Worm (Caenorhabditis elegans): Measurements from ENCODE around the gene irld-3.

irld-3 gene

DNA sequence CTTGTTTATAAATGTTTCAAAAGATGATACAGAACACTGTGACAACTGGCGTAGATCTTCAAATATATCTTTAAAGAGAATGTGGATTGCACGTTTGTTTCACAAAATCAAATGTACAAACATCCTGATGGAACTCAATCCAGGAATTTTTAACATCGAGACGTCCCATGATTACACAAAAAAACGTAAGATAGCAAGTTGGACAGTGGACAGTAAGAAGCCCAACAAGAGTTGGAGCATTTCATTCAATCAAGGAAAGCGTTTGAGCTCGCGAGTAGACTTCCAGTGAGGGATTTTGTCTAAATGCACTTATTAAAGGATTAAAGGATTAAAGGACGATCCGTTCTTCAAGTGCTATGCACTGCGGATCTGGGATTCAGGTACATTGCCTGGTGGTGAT, 20.9 kb upstream of the irld-3 start, which contains the start of gene C36C5.12:
TSS of gene C36C5.12 (minus strand) at position 101 of the 400 bp plus-strand sequence.
- TF ChIP-seq ztf-11 (tag; optimal IDR thresholded peaks at IDR 0.05) = no peak
- no peak for TF ChIP-seq nhr-12 (tag; optimal IDR thresholded peaks at IDR 0.05)
- TF ChIP-seq bed-3 (GFP tag; optimal IDR thresholded peaks at IDR 0.05) = no peak
- TF ChIP-seq elt-3 (tag; optimal IDR thresholded peaks at IDR 0.05) = no peak

DNA sequence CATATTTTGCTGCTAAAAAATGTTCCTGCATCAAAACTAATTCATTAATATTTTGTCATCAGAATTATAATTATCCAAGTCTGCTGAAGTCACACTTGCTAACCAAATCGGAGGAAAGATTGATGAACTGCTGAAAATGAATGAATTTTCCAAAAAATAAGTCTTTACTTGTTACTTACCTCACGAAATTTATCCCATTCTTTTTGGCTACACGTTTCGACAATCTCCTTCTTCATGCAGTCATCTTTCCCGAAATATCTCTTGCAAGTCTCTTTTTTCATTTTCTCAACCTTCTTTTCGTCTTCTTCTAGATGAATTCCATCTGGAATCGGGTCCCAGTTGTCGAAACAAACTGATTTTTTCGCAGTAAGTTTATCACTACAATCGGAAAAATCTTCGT, 20.0 kb upstream of the irld-3 start:
- TF ChIP-seq ceh-43 (GFP tag; optimal IDR thresholded peaks at IDR 0.05) = no peak
- TF ChIP-seq ham-2 (GFP tag; optimal IDR thresholded peaks at IDR 0.05) = no peak
- no peak for TF ChIP-seq sptf-1 (tag; optimal IDR thresholded peaks at IDR 0.05)

DNA sequence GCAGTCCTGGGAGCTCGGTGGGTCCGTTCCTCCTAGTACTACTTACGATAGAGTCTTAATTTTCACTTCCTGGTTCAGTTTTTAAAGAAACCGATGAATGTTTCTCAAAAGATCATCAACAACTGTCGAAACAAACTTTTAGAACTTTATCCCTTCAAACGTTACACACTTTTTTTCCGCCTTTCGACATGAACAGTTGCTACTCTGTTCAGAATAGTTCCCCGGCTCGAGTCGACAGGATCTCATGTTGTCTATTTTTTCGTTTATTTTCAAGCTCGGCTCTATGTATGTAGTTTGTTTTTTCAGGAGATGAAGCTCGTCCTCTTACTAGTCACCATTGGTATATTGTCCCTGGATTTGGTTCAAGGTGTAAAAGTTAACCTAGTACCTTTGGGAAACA, 18.4 kb upstream of the irld-3 start, which contains the start of gene exh-1:
TSS of gene exh-1 (plus strand) at position 301 of the 400 bp plus-strand sequence.
- TF ChIP-seq nhr-12 (tag; optimal IDR thresholded peaks at IDR 0.05) = no peak
- TF ChIP-seq tbx-8 (GFP tag; optimal IDR thresholded peaks at IDR 0.05) = no peak
- no peak for TF ChIP-seq nhr-28 (tag; optimal IDR thresholded peaks at IDR 0.05)
- no peak for TF ChIP-seq mab-5 (tag; optimal IDR thresholded peaks at IDR 0.05)
- TF ChIP-seq mep-1 (tag; optimal IDR thresholded peaks at IDR 0.05) = no peak
- no peak for TF ChIP-seq snpc-4 (tag; optimal IDR thresholded peaks at IDR 0.05)
- TF ChIP-seq unc-39 (tag; optimal IDR thresholded peaks at IDR 0.05) = no peak
- no peak for TF ChIP-seq flh-1 (GFP tag; optimal IDR thresholded peaks at IDR 0.05)
- TF ChIP-seq mls-2 (tag; optimal IDR thresholded peaks at IDR 0.05) = no peak
- no peak for TF ChIP-seq ceh-83 (GFP tag; optimal IDR thresholded peaks at IDR 0.05)
- no peak for TF ChIP-seq lsy-2 (tag; optimal IDR thresholded peaks at IDR 0.05)
- TF ChIP-seq sptf-1 (tag; optimal IDR thresholded peaks at IDR 0.05) = no peak
- no peak for TF ChIP-seq zip-8 (tag; optimal IDR thresholded peaks at IDR 0.05)
- TF ChIP-seq cnd-1 (tag; optimal IDR thresholded peaks at IDR 0.05) = no peak
- no peak for TF ChIP-seq ceh-43 (GFP tag; optimal IDR thresholded peaks at IDR 0.05)

DNA sequence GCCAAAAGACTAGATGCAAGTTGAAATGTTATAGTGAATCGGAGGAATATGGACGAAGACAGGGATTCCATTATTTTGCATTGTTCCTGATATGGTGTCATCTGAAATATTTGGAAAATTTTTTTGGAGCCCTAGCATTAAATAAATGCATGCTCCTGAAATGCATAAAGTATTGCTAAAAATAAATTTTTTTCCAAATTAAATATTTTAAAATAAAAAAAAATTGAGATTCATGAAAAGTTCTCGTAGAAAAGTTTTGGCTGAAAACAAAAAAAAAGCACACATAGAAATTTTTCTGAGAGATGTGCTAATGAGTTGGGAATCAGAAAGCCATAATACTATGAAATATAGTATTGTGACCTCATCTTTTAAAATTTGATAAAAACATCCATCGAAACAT, 16.7 kb upstream of the irld-3 start, which contains the start of gene srab-7:
TSS of gene srab-7 (minus strand) at position 101 of the 400 bp plus-strand sequence.
- no peak for TF ChIP-seq sem-2 (GFP tag; optimal IDR thresholded peaks at IDR 0.05)
- TF ChIP-seq ces-1 (GFP tag; optimal IDR thresholded peaks at IDR 0.05) = no peak
- no peak for TF ChIP-seq nhr-2 (tag; optimal IDR thresholded peaks at IDR 0.05)
- no peak for TF ChIP-seq ceh-83 (GFP tag; optimal IDR thresholded peaks at IDR 0.05)
- TF ChIP-seq nhr-237 (tag; optimal IDR thresholded peaks at IDR 0.05) = no peak
- no peak for TF ChIP-seq elt-1 (tag; optimal IDR thresholded peaks at IDR 0.05; ENCODE audit: borderline replicate concordance, insufficient read depth)
- no peak for TF ChIP-seq nhr-76 (tag; optimal IDR thresholded peaks at IDR 0.05)

DNA sequence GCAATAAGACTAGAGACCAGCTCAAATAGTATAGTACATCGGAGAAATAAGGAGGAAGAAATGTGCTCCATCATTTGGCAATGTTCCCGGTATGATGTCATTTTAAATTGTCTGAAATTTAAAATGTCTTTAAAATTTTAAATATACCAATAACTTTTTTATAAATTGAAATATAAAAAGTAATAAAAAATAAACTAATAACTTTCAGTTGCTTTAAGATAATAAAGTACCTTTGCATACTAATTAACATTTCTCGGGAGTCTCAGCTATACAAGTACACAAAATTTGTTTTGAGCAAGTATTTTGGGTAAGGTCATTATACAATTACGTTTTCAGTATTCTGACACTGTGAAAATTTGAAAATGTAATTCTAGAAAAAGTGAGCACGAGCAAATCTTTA, 13.5 kb upstream of the irld-3 start, which contains the start of gene srab-6:
TSS of gene srab-6 (minus strand) at position 101 of the 400 bp plus-strand sequence.
- no peak for TF ChIP-seq bed-3 (GFP tag; optimal IDR thresholded peaks at IDR 0.05)
- no peak for TF ChIP-seq snpc-4 (tag; optimal IDR thresholded peaks at IDR 0.05)
- TF ChIP-seq lsy-2 (tag; optimal IDR thresholded peaks at IDR 0.05) = no peak
- TF ChIP-seq mep-1 (tag; optimal IDR thresholded peaks at IDR 0.05) = no peak
- no peak for TF ChIP-seq drap-1 (GFP tag; optimal IDR thresholded peaks at IDR 0.05)
- no peak for TF ChIP-seq nhr-28 (tag; optimal IDR thresholded peaks at IDR 0.05)
- TF ChIP-seq lin-13 (tag; optimal IDR thresholded peaks at IDR 0.05) = no peak
- TF ChIP-seq elt-1 (tag; optimal IDR thresholded peaks at IDR 0.05; ENCODE audit: borderline replicate concordance, insufficient read depth) = no peak
- no peak for TF ChIP-seq lin-32 (GFP tag; optimal IDR thresholded peaks at IDR 0.05)
- TF ChIP-seq sem-2 (GFP tag; optimal IDR thresholded peaks at IDR 0.05) = no peak
- TF ChIP-seq ceh-39 (tag; optimal IDR thresholded peaks at IDR 0.05) = no peak
- TF ChIP-seq ceh-43 (GFP tag; optimal IDR thresholded peaks at IDR 0.05) = no peak
- no peak for TF ChIP-seq pha-4 (tag; optimal IDR thresholded peaks at IDR 0.05)
- TF ChIP-seq ham-2 (GFP tag; optimal IDR thresholded peaks at IDR 0.05) = no peak
- no peak for TF ChIP-seq cnd-1 (tag; optimal IDR thresholded peaks at IDR 0.05)
- no peak for TF ChIP-seq ztf-11 (tag; optimal IDR thresholded peaks at IDR 0.05)
- TF ChIP-seq unc-120 (tag; optimal IDR thresholded peaks at IDR 0.05; ENCODE audit: poor library complexity, severe bottlenecking) = no peak
- TF ChIP-seq nhr-76 (tag; optimal IDR thresholded peaks at IDR 0.05) = no peak
